Fruit fly (Drosophila melanogaster) Kc167 (cell line): ENCODE measurements around the gene CG5104.

Source experiments
- Myc ChIP-seq: fragments of >200 bp; optimal IDR thresholded peaks from 2 replicates; lab custom pipeline; 2017; ENCODE audit warnings: missing external identifiers
- Sin3A ChIP-seq: fragments of >200 bp; optimal IDR thresholded peaks from 2 replicates; lab custom pipeline; 2018; ENCODE audit warnings: missing external identifiers
- h ChIP-seq: fragments of >200 bp; optimal IDR thresholded peaks from 3 replicates; lab custom pipeline; 2018; ENCODE audit warnings: missing external identifiers
- insv ChIP-seq: fragments of >200 bp; optimal IDR thresholded peaks from 3 replicates; lab custom pipeline; 2018; ENCODE audit warnings: missing external identifiers
- psq ChIP-seq: fragments of >200 bp; optimal IDR thresholded peaks from 2 replicates; lab custom pipeline; 2017; ENCODE audit warnings: missing external identifiers
- ttk ChIP-seq: sonication (Bioruptor generic); optimal IDR thresholded peaks from 2 replicates; lab custom pipeline; 2017; ENCODE audit warnings: missing external identifiers

CG5104 gene

DNA sequence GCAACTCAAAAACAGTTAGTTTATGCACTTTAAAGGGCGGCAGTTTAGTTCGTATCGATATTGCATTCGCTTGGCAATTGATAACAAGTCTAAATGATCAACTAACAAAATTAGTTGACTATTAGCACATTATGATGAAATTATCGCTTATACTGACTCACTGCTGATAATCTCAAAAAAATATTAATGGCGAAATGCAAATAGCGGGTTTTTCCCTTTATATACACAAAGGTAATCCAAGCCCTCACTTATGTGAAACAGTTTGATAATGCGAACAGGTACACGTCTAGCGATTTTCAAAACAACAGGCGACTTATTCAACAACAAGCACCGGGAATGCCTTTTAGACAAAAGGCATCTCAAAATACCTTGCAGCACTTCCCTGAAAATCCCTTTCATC is 6.7 kb upstream of the CG5104 start:
- TF ChIP-seq psq (lab: Kevin White, UChicago) (no peak), h (lab: Kevin White, UChicago) (no peak), insv (lab: Kevin White, UChicago) (no peak), Myc (lab: Kevin White, UChicago) (no peak), Sin3A (lab: Kevin White, UChicago) (no peak), ttk (lab: Kevin White, UChicago) (no peak)

DNA sequence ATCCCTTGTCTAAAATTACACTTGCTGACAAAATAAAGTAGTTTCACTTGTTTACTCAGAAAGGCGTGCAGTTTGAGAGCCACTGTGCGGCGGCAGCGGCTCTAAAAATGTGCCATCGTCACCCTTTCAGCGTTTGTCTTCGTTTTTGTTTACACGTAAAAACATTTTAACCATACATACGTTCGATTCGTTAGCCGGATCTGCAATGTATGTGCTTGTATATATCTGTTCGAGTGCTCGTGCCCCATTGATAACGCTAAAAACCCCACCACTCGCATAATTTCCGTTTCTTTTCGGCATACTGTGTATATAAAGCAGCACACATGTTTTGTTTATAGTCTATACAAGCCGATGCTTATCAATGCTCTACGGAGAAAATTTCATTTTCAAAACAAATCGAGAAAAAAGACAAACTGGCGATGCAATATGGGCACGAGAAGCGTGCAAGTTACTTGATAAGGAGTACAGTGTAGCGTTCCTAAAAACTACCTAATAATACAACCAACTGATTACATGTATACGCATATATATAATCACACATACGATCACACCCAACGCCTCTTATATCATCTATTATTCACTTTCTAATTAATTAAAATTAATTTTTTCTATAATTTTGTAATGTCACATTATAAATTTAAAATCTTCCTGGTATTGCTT is 4.2 kb upstream of the CG5104 start:
- no peak for TF ChIP-seq Sin3A (lab: Kevin White, UChicago)

DNA sequence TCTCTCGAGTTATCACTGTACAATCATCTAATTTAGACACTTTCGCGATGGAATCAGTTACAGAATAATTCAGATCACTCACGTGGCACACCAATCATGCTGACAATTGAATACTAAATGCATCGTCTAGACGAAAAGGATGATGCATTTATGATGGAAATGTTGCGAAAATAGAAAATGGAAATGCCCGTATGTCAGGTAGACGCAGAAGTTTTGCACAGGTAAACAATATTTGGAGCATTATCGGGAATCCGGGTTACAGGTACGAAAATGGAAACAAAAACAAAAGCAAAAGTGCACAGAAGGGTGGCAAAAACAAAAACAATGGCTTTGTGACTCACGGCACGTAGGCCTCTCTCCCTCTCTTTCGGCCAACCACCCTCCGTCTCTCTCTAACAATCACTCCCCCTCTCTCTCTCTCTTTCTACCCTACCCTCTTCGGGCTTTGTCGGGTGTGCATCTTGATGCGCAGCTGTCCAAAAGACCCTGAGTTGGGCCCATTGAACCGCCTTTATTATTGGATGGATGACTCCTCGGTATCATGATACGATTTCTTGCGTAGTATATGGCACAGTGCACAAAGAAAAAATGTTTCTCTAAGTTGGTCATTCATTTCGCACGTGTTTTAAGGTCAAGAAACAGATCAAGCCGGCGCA is 3.5 kb upstream of the CG5104 start:
- TF ChIP-seq h (lab: Kevin White, UChicago) (no peak), psq (lab: Kevin White, UChicago) (no peak), Myc (lab: Kevin White, UChicago) (no peak), insv (lab: Kevin White, UChicago) (no peak), ttk (lab: Kevin White, UChicago) (no peak), Sin3A (lab: Kevin White, UChicago) (no peak)

DNA sequence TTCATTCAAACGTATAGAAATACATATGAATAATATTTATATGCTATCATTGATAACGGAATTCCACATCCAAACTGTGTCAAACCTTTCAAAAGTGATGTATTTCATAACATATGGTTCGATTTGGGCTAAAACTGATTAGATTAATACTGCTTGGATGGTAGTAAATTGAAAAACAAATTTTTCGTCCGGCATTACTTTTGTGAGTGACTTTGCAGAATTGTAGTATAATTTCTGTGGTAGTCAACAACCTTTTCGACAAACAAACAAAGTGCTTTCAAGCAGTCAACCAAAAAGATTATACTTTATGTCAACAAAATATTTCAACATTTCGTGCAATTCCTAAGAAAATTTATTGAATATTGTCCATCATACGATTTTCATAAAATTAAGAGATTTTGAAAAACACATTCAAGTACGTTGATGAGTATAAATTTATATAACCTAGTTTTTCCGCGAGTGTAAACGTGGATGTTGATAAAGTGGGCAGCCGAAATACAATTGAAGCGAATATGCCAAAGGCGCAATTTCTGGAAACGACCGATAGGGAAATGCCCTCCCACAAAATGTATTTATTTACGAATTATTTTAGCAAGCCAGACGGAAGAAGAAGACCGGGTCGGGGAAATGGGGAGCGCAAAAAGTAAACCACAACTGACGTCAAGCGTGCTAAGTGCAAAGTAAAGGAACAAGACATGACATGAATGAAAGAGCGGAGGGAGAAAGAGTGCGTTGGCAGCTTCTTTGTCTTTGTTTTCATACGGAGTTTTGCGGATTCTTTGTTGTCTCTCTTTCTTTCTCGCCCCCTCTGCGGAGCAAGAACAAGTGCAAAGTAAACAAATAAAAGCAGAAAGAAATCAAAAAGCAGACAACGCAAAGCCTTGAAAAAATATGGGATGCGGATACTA is 2.7 kb upstream of the CG5104 start:
- TF ChIP-seq psq (lab: Kevin White, UChicago) (peak; percentile 63), Sin3A (lab: Kevin White, UChicago) (no peak), Myc (lab: Kevin White, UChicago) (no peak)

DNA sequence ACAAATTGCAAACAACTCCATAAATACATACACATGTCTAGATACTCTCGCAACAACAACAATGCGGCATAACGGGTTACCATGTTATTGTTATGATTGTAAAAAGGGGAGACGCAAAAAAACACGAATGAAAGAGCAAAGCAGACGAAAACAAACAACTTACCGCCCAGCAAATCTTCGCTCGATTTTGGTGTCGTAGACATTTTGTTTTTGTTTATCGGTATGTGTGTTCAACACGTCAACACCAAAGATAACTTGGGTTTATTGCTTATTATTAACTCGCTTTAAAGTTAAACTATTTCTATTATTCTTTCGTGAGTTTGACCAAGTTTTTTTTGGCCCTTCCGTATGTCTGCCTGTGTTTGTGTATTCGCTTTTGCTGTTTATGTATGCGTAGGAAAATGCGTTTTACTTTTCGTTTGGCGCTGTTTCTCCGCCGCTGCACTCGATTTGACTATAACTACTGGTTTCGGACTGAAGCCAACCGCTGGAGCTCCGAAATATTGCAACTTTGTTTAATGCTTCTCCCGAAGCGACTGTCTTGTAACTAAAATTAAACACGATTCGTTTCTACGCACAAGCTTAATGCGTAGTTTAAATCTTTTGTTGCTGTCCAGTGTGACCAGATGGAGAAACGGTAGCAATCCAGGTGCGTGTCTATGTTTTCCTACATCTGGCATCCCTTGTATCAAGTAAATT is 1.9 kb upstream of the CG5104 start, which contains the start of gene BNIP3:
BNIP3 (minus strand) TSS at position 589 of the 699 bp plus-strand sequence.
- no peak for TF ChIP-seq insv (lab: Kevin White, UChicago)
- no peak for TF ChIP-seq Sin3A (lab: Kevin White, UChicago)
- TF ChIP-seq ttk (lab: Kevin White, UChicago) = no peak
- TF ChIP-seq h (lab: Kevin White, UChicago) = no peak
- no peak for TF ChIP-seq Myc (lab: Kevin White, UChicago)
- TF ChIP-seq psq (lab: Kevin White, UChicago) = no peak

DNA sequence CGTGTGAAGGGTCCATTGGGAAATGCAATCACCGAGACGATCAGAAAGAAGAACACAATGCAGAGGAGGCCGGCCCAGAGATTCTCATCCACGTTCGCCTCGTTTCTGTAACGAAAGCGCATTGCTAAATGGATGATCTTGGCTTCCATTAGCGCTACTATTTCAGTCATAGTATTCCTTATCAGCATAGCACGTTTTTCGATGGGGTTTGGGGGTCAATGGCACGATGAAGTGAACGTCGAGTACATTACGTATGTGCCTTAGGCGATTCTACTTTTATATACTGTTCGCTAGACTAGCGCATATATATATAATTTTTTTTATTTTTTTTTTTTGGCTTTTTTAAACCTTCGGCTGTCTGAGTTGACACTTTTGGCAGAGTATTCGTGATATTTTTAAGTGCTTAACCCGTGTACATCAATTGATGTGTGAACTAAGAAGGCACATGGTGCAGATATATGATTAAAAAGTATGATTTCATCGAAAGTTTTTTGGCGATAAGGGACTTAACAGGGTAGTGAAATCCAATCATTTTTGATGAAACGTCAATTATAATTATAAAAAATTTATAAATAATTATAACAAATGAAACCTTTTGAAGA is 3.7 kb downstream of the CG5104 start:
- TF ChIP-seq h (lab: Kevin White, UChicago) (no peak), insv (lab: Kevin White, UChicago) (no peak), Myc (lab: Kevin White, UChicago) (no peak), ttk (lab: Kevin White, UChicago) (no peak), psq (lab: Kevin White, UChicago) (no peak), Sin3A (lab: Kevin White, UChicago) (no peak)

DNA sequence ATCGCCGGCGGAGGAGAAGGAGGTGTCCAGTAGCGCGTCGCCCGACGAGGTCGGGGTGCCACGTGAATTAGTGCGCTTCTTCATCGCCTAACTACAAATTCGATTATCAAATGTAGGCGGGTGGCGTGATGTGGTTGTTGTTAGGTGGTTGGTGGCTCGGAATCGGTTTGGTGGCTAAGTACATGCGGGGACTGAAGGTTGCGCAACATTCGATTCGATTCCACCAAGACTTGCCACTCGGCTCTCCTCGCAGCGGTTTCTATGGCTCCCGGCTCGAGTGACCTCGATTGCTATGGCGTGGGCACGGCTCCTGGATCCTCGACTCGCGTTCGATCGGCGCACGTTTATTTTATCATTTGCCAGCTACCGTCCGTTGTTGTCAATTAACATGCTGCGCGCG is 4.9 kb downstream of the CG5104 start:
- TF ChIP-seq insv (lab: Kevin White, UChicago) = no peak
- no peak for TF ChIP-seq Sin3A (lab: Kevin White, UChicago)
- no peak for TF ChIP-seq psq (lab: Kevin White, UChicago)
- no peak for TF ChIP-seq Myc (lab: Kevin White, UChicago)
- TF ChIP-seq ttk (lab: Kevin White, UChicago) = no peak
- no peak for TF ChIP-seq h (lab: Kevin White, UChicago)

DNA sequence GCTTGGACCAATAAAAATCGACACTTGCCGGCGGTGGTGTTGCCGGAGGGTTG is 5.2 kb downstream of the CG5104 start, which contains the start of gene Pss:
Pss (minus strand) TSS at position 32 of the 53 bp plus-strand sequence.
- no peak for TF ChIP-seq ttk (lab: Kevin White, UChicago)
- no peak for TF ChIP-seq psq (lab: Kevin White, UChicago)

DNA sequence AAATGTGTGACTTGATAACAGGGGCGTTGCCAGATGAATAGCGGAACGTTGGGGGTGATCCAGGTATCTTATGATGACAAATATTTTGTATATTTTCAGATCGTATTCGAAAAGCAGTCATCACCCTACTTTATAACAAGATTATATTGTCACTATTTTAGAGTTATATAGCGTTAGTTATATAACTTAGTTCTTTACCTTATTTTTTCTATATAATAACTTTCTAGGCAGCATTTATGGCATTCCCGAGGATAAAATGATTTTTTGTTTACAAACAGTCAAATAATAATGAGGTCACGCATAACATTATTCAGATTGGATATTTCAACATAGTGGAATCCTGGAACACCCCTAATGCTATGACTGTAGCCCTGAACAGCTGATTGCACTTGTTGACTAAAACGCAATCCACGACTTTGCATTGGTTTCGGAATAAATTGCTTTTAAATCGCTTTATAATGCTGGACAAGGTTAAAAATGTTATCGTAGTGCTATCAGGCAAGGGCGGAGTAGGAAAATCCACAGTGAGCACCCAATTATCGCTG is 5.5 kb downstream of the CG5104 start, which contains the start of gene Nubp2:
Nubp2 (plus strand) TSS at position 381 of the 545 bp plus-strand sequence.
- no peak for TF ChIP-seq Myc (lab: Kevin White, UChicago)
- TF ChIP-seq h (lab: Kevin White, UChicago) = no peak
- TF ChIP-seq insv (lab: Kevin White, UChicago) = no peak
- TF ChIP-seq Sin3A (lab: Kevin White, UChicago) = no peak
- TF ChIP-seq ttk (lab: Kevin White, UChicago) = no peak
- TF ChIP-seq psq (lab: Kevin White, UChicago) = no peak

DNA sequence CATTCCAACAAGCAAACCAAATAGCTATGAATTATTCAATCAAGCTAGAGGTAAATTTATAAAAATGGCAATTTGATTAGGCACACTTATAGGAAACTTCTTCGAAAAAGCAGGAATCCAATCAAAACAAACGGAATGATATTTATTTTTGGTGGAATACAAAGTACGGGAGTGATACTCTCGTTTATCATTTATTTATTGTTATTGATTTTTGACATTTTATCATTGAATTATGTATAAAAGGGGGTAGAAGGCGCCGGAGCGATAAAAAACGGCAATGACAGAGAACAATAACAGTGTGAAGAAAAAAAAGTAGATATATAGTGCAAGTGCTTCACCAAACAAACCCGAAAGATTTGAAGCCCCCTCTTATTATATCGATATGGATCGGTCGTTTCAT is 9.1 kb downstream of the CG5104 start:
- TF ChIP-seq Sin3A (lab: Kevin White, UChicago) (no peak), Myc (lab: Kevin White, UChicago) (no peak), psq (lab: Kevin White, UChicago) (no peak), ttk (lab: Kevin White, UChicago) (no peak), insv (lab: Kevin White, UChicago) (no peak), h (lab: Kevin White, UChicago) (no peak)
